Worm (Caenorhabditis elegans): ENCODE results near the gene M106.3.

M106.3 gene

DNA sequence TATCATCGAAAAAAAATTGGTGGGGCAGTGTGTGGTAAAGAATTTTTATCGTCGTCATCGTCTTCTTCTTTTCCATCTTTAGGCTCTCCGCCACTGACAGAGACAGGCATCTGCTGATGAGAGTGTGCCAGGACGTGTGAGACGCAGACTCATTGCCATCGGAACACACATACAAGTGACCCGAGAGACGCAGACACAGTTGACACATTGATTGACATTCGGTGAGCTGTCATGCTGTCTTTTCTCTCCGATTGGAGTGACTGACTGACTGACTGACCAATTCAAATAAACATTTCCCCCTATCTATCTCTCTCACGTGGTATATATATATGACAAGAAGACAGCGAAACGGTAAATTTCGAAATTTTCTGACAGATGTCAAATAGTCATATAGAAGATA is 9.6 kb downstream of the M106.3 start:
- TF ChIP-seq unc-55 (GFP tag; optimal IDR thresholded peaks at IDR 0.05), result peak; percentile 100
- peak; percentile 31 for TF ChIP-seq ref-2 (tag; optimal IDR thresholded peaks at IDR 0.05)
- peak; percentile 41 for TF ChIP-seq nfya-1 (tag; optimal IDR thresholded peaks at IDR 0.05)
- peak; percentile 54 for TF ChIP-seq ceh-18 (tag; optimal IDR thresholded peaks at IDR 0.05)
- peak; percentile 68 for TF ChIP-seq hlh-30 (tag; optimal IDR thresholded peaks at IDR 0.05; ENCODE audit: insufficient read depth)
- no peak for TF ChIP-seq zip-5 (tag; optimal IDR thresholded peaks at IDR 0.05)
- TF ChIP-seq sdc-2 (tag; optimal IDR thresholded peaks at IDR 0.05), result no peak
- TF ChIP-seq hlh-13 (GFP tag; optimal IDR thresholded peaks at IDR 0.05), result no peak

DNA sequence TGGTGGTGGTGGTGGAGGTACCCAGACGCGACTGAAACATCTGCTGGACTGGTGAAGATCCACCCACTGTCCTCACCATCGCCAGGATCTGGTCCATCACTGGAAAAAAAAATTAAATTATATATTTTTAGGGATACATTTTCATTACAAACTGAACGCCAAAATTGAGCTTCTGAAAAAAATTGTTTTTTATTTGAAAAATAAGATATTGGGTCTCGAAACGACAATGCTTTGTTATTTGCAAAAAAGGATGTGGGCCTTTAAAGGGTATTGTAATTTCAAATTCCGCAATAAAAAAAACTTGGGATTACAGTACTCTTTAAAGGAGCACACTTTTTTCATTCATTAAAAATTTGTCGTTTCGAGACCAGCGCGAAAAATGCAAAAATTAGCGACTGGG is 10.8 kb downstream of the M106.3 start, which contains the start of gene M106.2:
Gene M106.2 (minus strand): TSS at position 101 of the 400 bp plus-strand sequence.
- TF ChIP-seq T23F11.4 (GFP tag; optimal IDR thresholded peaks at IDR 0.05) (no peak), hlh-8 (tag; optimal IDR thresholded peaks at IDR 0.05) (no peak), F13H6.1 (tag; optimal IDR thresholded peaks at IDR 0.05) (no peak), ceh-2 (tag; optimal IDR thresholded peaks at IDR 0.05) (no peak), ceh-14 (tag; optimal IDR thresholded peaks at IDR 0.05) (no peak), ceh-19 (GFP tag; optimal IDR thresholded peaks at IDR 0.05) (no peak), ets-4 (tag; optimal IDR thresholded peaks at IDR 0.05) (no peak), ref-2 (tag; optimal IDR thresholded peaks at IDR 0.05) (no peak), nhr-232 (tag; optimal IDR thresholded peaks at IDR 0.05) (no peak), unc-3 (GFP tag; conservative IDR thresholded peaks at IDR 0.05) (no peak), unc-3 (tag; optimal IDR thresholded peaks at IDR 0.05) (no peak), npax-4 (tag; optimal IDR thresholded peaks at IDR 0.05) (no peak), tbx-7 (tag; optimal IDR thresholded peaks at IDR 0.05) (no peak), odd-2 (tag; optimal IDR thresholded peaks at IDR 0.05) (no peak), ceh-48 (tag; optimal IDR thresholded peaks at IDR 0.05) (no peak), ceh-30 (tag; optimal IDR thresholded peaks at IDR 0.05) (no peak)

DNA sequence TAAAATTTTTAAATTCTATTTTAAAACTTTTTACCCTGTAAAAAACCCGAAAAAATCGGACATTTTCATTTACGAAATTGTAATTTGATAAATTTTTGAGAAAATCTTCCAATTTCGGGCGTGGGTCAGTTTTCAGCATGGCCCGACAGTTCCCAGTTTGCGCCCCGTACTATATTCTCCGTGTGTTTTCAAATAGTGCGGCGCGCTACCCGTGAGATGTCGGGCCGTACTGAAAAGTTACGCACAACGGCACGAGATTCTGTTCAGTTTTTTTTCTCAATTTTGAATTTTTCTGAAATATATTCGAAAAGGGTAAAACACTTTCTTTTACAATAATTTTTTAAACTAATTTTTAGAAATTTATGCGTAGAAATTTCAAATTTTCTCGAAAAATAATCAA is 13.7 kb downstream of the M106.3 start:
- no peak for TF ChIP-seq unc-86 (tag; optimal IDR thresholded peaks at IDR 0.05)
- TF ChIP-seq fax-1 (tag; optimal IDR thresholded peaks at IDR 0.05), result no peak
- no peak for TF ChIP-seq ztf-16 (tag; optimal IDR thresholded peaks at IDR 0.05)
- TF ChIP-seq pros-1 (tag; optimal IDR thresholded peaks at IDR 0.05), result no peak
- TF ChIP-seq rnt-1 (tag; optimal IDR thresholded peaks at IDR 0.05), result no peak
- no peak for TF ChIP-seq hlh-8 (tag; optimal IDR thresholded peaks at IDR 0.05)
- TF ChIP-seq eyg-1 (tag; optimal IDR thresholded peaks at IDR 0.05), result no peak

- TF ChIP-seq mec-3 (tag; optimal IDR thresholded peaks at IDR 0.05; ENCODE audit: borderline replicate concordance) (no peak), pha-2 (tag; optimal IDR thresholded peaks at IDR 0.05) (no peak), fkh-6 (tag; optimal IDR thresholded peaks at IDR 0.05) (no peak), K02D7.2 (tag; optimal IDR thresholded peaks at IDR 0.05) (no peak), hlh-8 (tag; optimal IDR thresholded peaks at IDR 0.05) (no peak), npax-4 (tag; optimal IDR thresholded peaks at IDR 0.05) (no peak), nfya-1 (tag; optimal IDR thresholded peaks at IDR 0.05) (no peak), unc-55 (GFP tag; optimal IDR thresholded peaks at IDR 0.05) (no peak)
Observed at ce11 chrII:10843527-10843926, 17.2 kb downstream of the M106.3 start, which contains the start of gene M106.8. Gene M106.8, minus strand, starts transcription at chrII:10843627.

DNA sequence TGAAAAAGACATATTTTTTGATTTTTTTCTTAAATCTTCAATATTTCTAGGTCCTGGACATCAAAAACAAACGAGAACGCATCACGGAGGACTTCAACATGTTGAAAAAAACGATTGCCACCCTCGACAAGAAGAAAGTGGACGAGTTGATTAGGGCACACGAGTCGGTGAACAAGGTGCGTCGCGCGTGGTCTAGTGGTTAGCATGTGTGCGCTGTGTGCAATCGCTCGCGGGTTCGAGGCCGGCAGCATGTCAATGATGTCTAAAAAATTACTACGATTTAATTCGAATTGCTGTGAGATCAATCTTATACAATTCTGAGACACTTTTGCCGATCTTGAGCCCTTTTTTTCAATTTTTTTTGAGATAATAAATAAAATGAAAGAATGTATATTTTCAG is 20.6 kb downstream of the M106.3 start:
- peak; percentile 86 for TF ChIP-seq T23F11.4 (GFP tag; optimal IDR thresholded peaks at IDR 0.05)
- peak; percentile 83 for TF ChIP-seq madf-2 (tag; optimal IDR thresholded peaks at IDR 0.05)
- peak; percentile 91 for TF ChIP-seq ztf-16 (tag; optimal IDR thresholded peaks at IDR 0.05)
- TF ChIP-seq C38D4.7 (GFP tag; optimal IDR thresholded peaks at IDR 0.05), result peak; percentile 83
- peak; percentile 54 for TF ChIP-seq F13H6.1 (tag; optimal IDR thresholded peaks at IDR 0.05)
- TF ChIP-seq ets-4 (tag; optimal IDR thresholded peaks at IDR 0.05), result no peak
- peak; percentile 83 for TF ChIP-seq K02D7.2 (tag; optimal IDR thresholded peaks at IDR 0.05)
- TF ChIP-seq hlh-15 (tag; optimal IDR thresholded peaks at IDR 0.05), result peak; percentile 71
- TF ChIP-seq pat-9 (tag; optimal IDR thresholded peaks at IDR 0.05), result peak; percentile 95
- peak; percentile 88 for TF ChIP-seq pha-2 (tag; optimal IDR thresholded peaks at IDR 0.05)
- no peak for TF ChIP-seq pha-4 (tag; optimal IDR thresholded peaks at IDR 0.05)
- peak; percentile 5 for TF ChIP-seq elt-4 (tag; optimal IDR thresholded peaks at IDR 0.05)
- TF ChIP-seq ceh-19 (GFP tag; optimal IDR thresholded peaks at IDR 0.05), result peak; percentile 92
- peak; percentile 59 for TF ChIP-seq ceh-24 (tag; optimal IDR thresholded peaks at IDR 0.05)
- peak; percentile 87 for TF ChIP-seq ceh-34 (tag; optimal IDR thresholded peaks at IDR 0.05)
- TF ChIP-seq K09A11.1 (tag; optimal IDR thresholded peaks at IDR 0.05; ENCODE audit: insufficient read depth), result peak; percentile 85
- TF ChIP-seq fkh-10 (GFP tag; optimal IDR thresholded peaks at IDR 0.05), result no peak
- TF ChIP-seq pag-3 (tag; optimal IDR thresholded peaks at IDR 0.05; ENCODE audit: borderline replicate concordance), result peak; percentile 5
- peak; percentile 67 for TF ChIP-seq pqm-1 (tag; optimal IDR thresholded peaks at IDR 0.05)
- peak; percentile 85 for TF ChIP-seq ceh-18 (tag; optimal IDR thresholded peaks at IDR 0.05)
- TF ChIP-seq hlh-30 (tag; optimal IDR thresholded peaks at IDR 0.05; ENCODE audit: insufficient read depth), result peak; percentile 79

Data from whole organism, late embryonic.